Fruit fly (Drosophila melanogaster): ENCODE results near the gene Axn.

DNA sequence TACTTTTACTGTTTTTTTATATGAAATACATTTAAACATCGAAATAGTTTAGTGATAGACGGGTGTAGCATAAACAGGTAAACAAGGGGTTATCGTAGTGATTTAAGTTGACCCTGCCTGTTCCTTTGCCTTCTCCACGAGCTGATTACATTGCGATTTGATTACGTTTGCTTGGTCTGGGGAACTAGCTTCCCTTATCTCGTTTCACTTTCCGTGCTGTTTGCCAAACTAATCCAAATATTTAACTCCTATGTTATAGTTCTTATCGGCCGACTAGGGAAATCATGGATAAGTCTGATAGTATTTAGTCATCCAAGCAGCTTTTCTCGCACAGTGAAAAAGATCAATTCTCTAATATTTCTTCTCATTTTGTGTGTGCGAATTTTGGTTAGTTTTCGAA is 39.3 kb downstream of the Axn start:
- TF ChIP-seq h (GFP tag; optimal IDR thresholded peaks at IDR 0.05) = no peak
- TF ChIP-seq Vsx2 (GFP tag; optimal IDR thresholded peaks at IDR 0.05; ENCODE audit: partially characterized antibody) = no peak
- no peak for TF ChIP-seq Abd-B (GFP tag; optimal IDR thresholded peaks at IDR 0.05)
- no peak for TF ChIP-seq Hr83 (GFP tag; optimal IDR thresholded peaks at IDR 0.05; ENCODE audit: poor library complexity, severe bottlenecking)
- no peak for TF ChIP-seq Myc (optimal IDR thresholded peaks at IDR 0.05)
- no peak for TF ChIP-seq HLH106 (tag; optimal IDR thresholded peaks at IDR 0.05)
- no peak for TF ChIP-seq Rel (GFP tag; optimal IDR thresholded peaks at IDR 0.05)
- TF ChIP-seq Rel (tag; optimal IDR thresholded peaks at IDR 0.05) = no peak
- TF ChIP-seq Hnf4 (GFP tag; optimal IDR thresholded peaks at IDR 0.05) = no peak
- no peak for TF ChIP-seq woc (GFP tag; optimal IDR thresholded peaks at IDR 0.05)
- TF ChIP-seq lola (GFP tag; optimal IDR thresholded peaks at IDR 0.05) = no peak
- TF ChIP-seq psq (GFP tag; optimal IDR thresholded peaks at IDR 0.05) = no peak

Data from whole organism, wandering third instar larva.